Fruit fly (Drosophila melanogaster): ENCODE measurements around the gene CG13639.

The CG13639 gene

DNA sequence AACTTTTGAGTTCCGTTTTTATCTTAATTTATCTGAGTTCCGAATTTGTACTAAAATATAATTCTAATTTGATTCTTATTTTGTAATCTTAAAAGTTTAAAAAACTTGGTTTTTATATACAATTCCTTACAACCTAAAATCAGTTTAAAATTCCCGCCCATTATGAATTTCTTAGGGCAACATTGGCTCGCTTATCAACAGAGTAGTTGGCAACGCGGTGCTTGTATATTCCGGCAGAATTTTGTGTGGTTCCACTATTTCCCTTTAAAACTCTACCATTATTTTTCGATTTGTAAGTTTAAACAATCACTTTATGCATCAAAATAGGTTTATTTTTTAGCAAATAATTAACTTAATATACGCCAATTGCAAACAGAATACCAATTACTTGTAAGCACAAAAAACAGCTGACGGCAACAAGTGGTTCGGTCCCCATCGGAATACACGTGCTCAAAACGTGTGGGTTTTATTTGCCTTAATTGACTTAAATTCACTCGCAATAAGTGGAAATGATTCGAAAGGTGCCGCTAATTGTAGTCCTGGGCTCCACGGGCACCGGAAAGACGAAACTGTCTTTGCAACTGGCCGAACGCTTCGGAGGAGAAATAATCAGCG lies 16.8 kb upstream of the CG13639 start, which contains the start of the genes CG11089 and CG31381 (continued):
- TF ChIP-seq dm (GFP tag; optimal IDR thresholded peaks at IDR 0.05), result peak; percentile 89
- peak; percentile 6 for TF ChIP-seq CG13775 (GFP tag; optimal IDR thresholded peaks at IDR 0.05)
- no peak for TF ChIP-seq slbo (GFP tag; IDR thresholded peaks at IDR 0.05)
- peak; percentile 44 for TF ChIP-seq CG12659 (GFP tag; optimal IDR thresholded peaks at IDR 0.05)
- peak; percentile 36 for TF ChIP-seq nmo (GFP tag; optimal IDR thresholded peaks at IDR 0.05)
- TF ChIP-seq ewg (GFP tag; optimal IDR thresholded peaks at IDR 0.05), result no peak
- TF ChIP-seq ssp (GFP tag; IDR thresholded peaks at IDR 0.05), result no peak
- no peak for TF ChIP-seq CG13123 (GFP tag; optimal IDR thresholded peaks at IDR 0.05)
- no peak for TF ChIP-seq lov (optimal IDR thresholded peaks at IDR 0.05)
- no peak for TF ChIP-seq lov (GFP tag; IDR thresholded peaks at IDR 0.05)
- no peak for TF ChIP-seq CG1233 (GFP tag; optimal IDR thresholded peaks at IDR 0.05)
- TF ChIP-seq CG15601 (tag; optimal IDR thresholded peaks at IDR 0.05), result no peak
- peak; percentile 99 for TF ChIP-seq kah (GFP tag; optimal IDR thresholded peaks at IDR 0.05)
- peak; percentile 14 for TF ChIP-seq CG6683 (GFP tag; optimal IDR thresholded peaks at IDR 0.05)
- TF ChIP-seq HLH4C (GFP tag; IDR thresholded peaks at IDR 0.05; ENCODE audit: partially characterized antibody), result no peak
- TF ChIP-seq stc (GFP tag; IDR thresholded peaks at IDR 0.05), result no peak
- TF ChIP-seq CG11247 (GFP tag; IDR thresholded peaks at IDR 0.05), result no peak
- peak; percentile 7 for TF ChIP-seq Nf-YB (GFP tag; optimal IDR thresholded peaks at IDR 0.05)
- TF ChIP-seq peb (GFP tag; IDR thresholded peaks at IDR 0.05), result no peak
- no peak for TF ChIP-seq CG8290 (GFP tag; optimal IDR thresholded peaks at IDR 0.05)
- TF ChIP-seq CG8290 (tag; optimal IDR thresholded peaks at IDR 0.05), result no peak
- peak; percentile 6 for TF ChIP-seq Sin3A (optimal IDR thresholded peaks at IDR 0.05)
- TF ChIP-seq HHEX (GFP tag; optimal IDR thresholded peaks at IDR 0.05), result no peak
- no peak for TF ChIP-seq CG6254 (GFP tag; optimal IDR thresholded peaks at IDR 0.05)
- no peak for TF ChIP-seq Sox100B (GFP tag; optimal IDR thresholded peaks at IDR 0.05)
- peak; percentile 32 for TF ChIP-seq Dek (tag; optimal IDR thresholded peaks at IDR 0.05)
- TF ChIP-seq so (GFP tag; IDR thresholded peaks at IDR 0.05), result no peak
- no peak for TF ChIP-seq CG6654 (GFP tag; optimal IDR thresholded peaks at IDR 0.05)
- TF ChIP-seq MBD-R2 (GFP tag; IDR thresholded peaks at IDR 0.05), result 0 out of 2 replicates have a peak, but pooled peaks have one; percentile 6
- peak; percentile 61 for TF ChIP-seq CG12391 (tag; optimal IDR thresholded peaks at IDR 0.05)
- TF ChIP-seq exex (tag; optimal IDR thresholded peaks at IDR 0.05), result no peak
- TF ChIP-seq danr (GFP tag; IDR thresholded peaks at IDR 0.05), result no peak
- TF ChIP-seq pfk (GFP tag; optimal IDR thresholded peaks at IDR 0.05), result no peak
- no peak for TF ChIP-seq her (GFP tag; optimal IDR thresholded peaks at IDR 0.05)
- no peak for TF ChIP-seq H2.0 (GFP tag; IDR thresholded peaks at IDR 0.05)
- peak; percentile 25 for TF ChIP-seq Asciz (GFP tag; optimal IDR thresholded peaks at IDR 0.05)
- TF ChIP-seq usp (GFP tag; optimal IDR thresholded peaks at IDR 0.05), result no peak
- no peak for TF ChIP-seq sima (GFP tag; optimal IDR thresholded peaks at IDR 0.05)
- peak; percentile 38 for TF ChIP-seq CG12104 (GFP tag; optimal IDR thresholded peaks at IDR 0.05)
- TF ChIP-seq CG30020 (tag; optimal IDR thresholded peaks at IDR 0.05), result peak; percentile 2
- TF ChIP-seq chif (GFP tag; optimal IDR thresholded peaks at IDR 0.05), result no peak
- TF ChIP-seq pnt (GFP tag; optimal IDR thresholded peaks at IDR 0.05), result no peak
- TF ChIP-seq Opbp (GFP tag; IDR thresholded peaks at IDR 0.05; ENCODE audit: partially characterized antibody), result no peak
- TF ChIP-seq CG8924 (tag; optimal IDR thresholded peaks at IDR 0.05), result no peak
- TF ChIP-seq fu2 (GFP tag; optimal IDR thresholded peaks at IDR 0.05), result no peak
- no peak for TF ChIP-seq ftz-f1 (GFP tag; optimal IDR thresholded peaks at IDR 0.05)
- no peak for TF ChIP-seq Taf1 (GFP tag; IDR thresholded peaks at IDR 0.05)
- TF ChIP-seq CG31441 (GFP tag; IDR thresholded peaks at IDR 0.05), result 0 out of 2 replicates have a peak, but pooled peaks have one; percentile 7
- no peak for TF ChIP-seq CG5953 (GFP tag; IDR thresholded peaks at IDR 0.05)
- TF ChIP-seq CG6272 (GFP tag; IDR thresholded peaks at IDR 0.05), result no peak
- TF ChIP-seq Rfx (GFP tag; IDR thresholded peaks at IDR 0.05), result no peak
- peak; percentile 37 for TF ChIP-seq run (tag; optimal IDR thresholded peaks at IDR 0.05)
